Fruit fly (Drosophila melanogaster): ENCODE measurements around the gene sba.

sba gene

dm6 chr3R:23924200-23924599 is 1.4 kb upstream of the sba start, which contains the start of gene Ndc1 (continued):
- TF ChIP-seq CG1603 (tag; optimal IDR thresholded peaks at IDR 0.05) (peak; percentile 31), bab2 (GFP tag; optimal IDR thresholded peaks at IDR 0.05) (no peak), CG12071 (GFP tag; optimal IDR thresholded peaks at IDR 0.05) (no peak), zen (tag; optimal IDR thresholded peaks at IDR 0.05) (peak; percentile 31), CG6175 (GFP tag; IDR thresholded peaks at IDR 0.05) (no peak), Dp (GFP tag; optimal IDR thresholded peaks at IDR 0.05) (peak; percentile 76), CG18011 (GFP tag; optimal IDR thresholded peaks at IDR 0.05) (no peak), YL-1 (GFP tag; optimal IDR thresholded peaks at IDR 0.05) (no peak), hkb (optimal IDR thresholded peaks at IDR 0.05) (no peak), hkb (GFP tag; IDR thresholded peaks at IDR 0.05) (no peak), dan (GFP tag; IDR thresholded peaks at IDR 0.05) (no peak), CG15514 (GFP tag; optimal IDR thresholded peaks at IDR 0.05) (peak; percentile 25), sima (GFP tag; optimal IDR thresholded peaks at IDR 0.05) (no peak), Dll (GFP tag; IDR thresholded peaks at IDR 0.05; ENCODE audit: partially characterized antibody) (peak; percentile 47; the same call in 2 of the 4 replicates), insv (GFP tag; optimal IDR thresholded peaks at IDR 0.05) (no peak), stwl (tag; optimal IDR thresholded peaks at IDR 0.05) (peak; percentile 6), Drgx (GFP tag; IDR thresholded peaks at IDR 0.05) (no peak), Oli (tag; optimal IDR thresholded peaks at IDR 0.05) (no peak), ash1 (GFP tag; optimal IDR thresholded peaks at IDR 0.05) (no peak), CG8281 (tag; optimal IDR thresholded peaks at IDR 0.05) (no peak), dimm (GFP tag; IDR thresholded peaks at IDR 0.05) (no peak), Nf-YA (GFP tag; IDR thresholded peaks at IDR 0.05) (no peak), C15 (GFP tag; IDR thresholded peaks at IDR 0.05) (no peak), Dref (GFP tag; IDR thresholded peaks at IDR 0.05) (peak; percentile 71), Hmr (GFP tag; optimal IDR thresholded peaks at IDR 0.05) (no peak), ken (GFP tag; IDR thresholded peaks at IDR 0.05) (no peak), HLH4C (GFP tag; IDR thresholded peaks at IDR 0.05; ENCODE audit: partially characterized antibody) (0 out of 3 replicates have a peak, but pooled peaks have one; percentile 37), trem (tag; optimal IDR thresholded peaks at IDR 0.05) (peak; percentile 43), Optix (GFP tag; IDR thresholded peaks at IDR 0.05) (no peak), crp (GFP tag; optimal IDR thresholded peaks at IDR 0.05) (no peak), CG18599 (GFP tag; optimal IDR thresholded peaks at IDR 0.05) (no peak), Hr39 (optimal IDR thresholded peaks at IDR 0.05) (no peak), CG8924 (tag; optimal IDR thresholded peaks at IDR 0.05) (no peak), pb (GFP tag; optimal IDR thresholded peaks at IDR 0.05) (no peak), ssp (GFP tag; IDR thresholded peaks at IDR 0.05) (peak; percentile 74), vvl (GFP tag; IDR thresholded peaks at IDR 0.05) (no peak), Xrp1 (GFP tag; IDR thresholded peaks at IDR 0.05) (no peak), CG4360 (GFP tag; IDR thresholded peaks at IDR 0.05) (no peak), CG14710 (tag; optimal IDR thresholded peaks at IDR 0.05) (peak; percentile 32), sd (tag; optimal IDR thresholded peaks at IDR 0.05) (no peak), Fer1 (GFP tag; optimal IDR thresholded peaks at IDR 0.05) (no peak), Hey (tag; optimal IDR thresholded peaks at IDR 0.05) (no peak), ara (GFP tag; IDR thresholded peaks at IDR 0.05) (no peak), yki (optimal IDR thresholded peaks at IDR 0.05) (no peak), sens (GFP tag) (peak; percentile 49), nerfin-1 (tag; optimal IDR thresholded peaks at IDR 0.05) (no peak), Elba2 (GFP tag; optimal IDR thresholded peaks at IDR 0.05) (no peak), CG15073 (GFP tag; optimal IDR thresholded peaks at IDR 0.05) (no peak), CG12219 (GFP tag; optimal IDR thresholded peaks at IDR 0.05) (no peak), CG16813 (GFP tag; IDR thresholded peaks at IDR 0.05; ENCODE audit: partially characterized antibody) (peak; percentile 24; the same call in 1 of the 3 replicates), Aef1 (GFP tag; IDR thresholded peaks at IDR 0.05) (no peak), cwo (GFP tag; optimal IDR thresholded peaks at IDR 0.05) (no peak)

Data from whole organism, embryonic.